2 fruit fly cellular contexts compared by ENCODE assay signal in genomic region chr3R:31220456-31221336, dm6.
TF ChIP-seq lines count a peak whose summit lies in the region.

Gene CG12054, plus strand, starts transcription at chr3R:31220702.

TF ChIP-seq in whole organism, embryonic, 481 proteins besides CTCF, POLR2A, EP300 and RAD21 (continued from another document and continues in another):
- no peak for TF ChIP-seq prd (optimal IDR thresholded peaks at IDR 0.05; lab: Kevin White, UChicago)
- TF ChIP-seq prd (GFP tag; IDR thresholded peaks at IDR 0.05; lab: Robert Waterston, UW): no peak
- no peak for TF ChIP-seq eve (GFP tag; optimal IDR thresholded peaks at IDR 0.05; lab: Kevin White, UChicago)
- peak; percentile 70 for TF ChIP-seq Sry-δ (GFP tag; optimal IDR thresholded peaks at IDR 0.05; lab: Kevin White, UChicago)
- no peak for TF ChIP-seq dmrt99B (tag; optimal IDR thresholded peaks at IDR 0.05; lab: Kevin White, UChicago)
- no peak for TF ChIP-seq CG1647 (GFP tag; optimal IDR thresholded peaks at IDR 0.05; lab: Kevin White, UChicago)
- TF ChIP-seq CG14710 (tag; optimal IDR thresholded peaks at IDR 0.05; lab: Kevin White, UChicago): no peak
- no peak for TF ChIP-seq CG31441 (GFP tag; IDR thresholded peaks at IDR 0.05; lab: Robert Waterston, UW)
- TF ChIP-seq CG15514 (GFP tag; optimal IDR thresholded peaks at IDR 0.05; lab: Kevin White, UChicago): peak; percentile 59
- TF ChIP-seq CG13296 (GFP tag; optimal IDR thresholded peaks at IDR 0.05; lab: Kevin White, UChicago): no peak
- peak; percentile 85 for TF ChIP-seq bigmax (GFP tag; optimal IDR thresholded peaks at IDR 0.05; lab: Kevin White, UChicago)
- no peak for TF ChIP-seq CHES-1-like (GFP tag; optimal IDR thresholded peaks at IDR 0.05; lab: Kevin White, UChicago)
- no peak for TF ChIP-seq CG9817 (tag; optimal IDR thresholded peaks at IDR 0.05; lab: Kevin White, UChicago)
- peak; percentile 90 for TF ChIP-seq CG9437 (GFP tag; optimal IDR thresholded peaks at IDR 0.05; lab: Kevin White, UChicago)
- no peak for TF ChIP-seq chif (GFP tag; optimal IDR thresholded peaks at IDR 0.05; lab: Kevin White, UChicago)
- no peak for TF ChIP-seq CG10274 (GFP tag; optimal IDR thresholded peaks at IDR 0.05; lab: Kevin White, UChicago)
- TF ChIP-seq Sox102F (GFP tag; optimal IDR thresholded peaks at IDR 0.05; lab: Kevin White, UChicago): no peak
- TF ChIP-seq CG18476 (GFP tag; optimal IDR thresholded peaks at IDR 0.05; lab: Kevin White, UChicago): no peak
- no peak for TF ChIP-seq ind (GFP tag; optimal IDR thresholded peaks at IDR 0.05; lab: Kevin White, UChicago)
- no peak for TF ChIP-seq ase (GFP tag; IDR thresholded peaks at IDR 0.05; lab: Robert Waterston, UW)
- TF ChIP-seq lilli (GFP tag; optimal IDR thresholded peaks at IDR 0.05; lab: Kevin White, UChicago): peak; percentile 9
- TF ChIP-seq Awh (GFP tag; IDR thresholded peaks at IDR 0.05; lab: Robert Waterston, UW): no peak
- TF ChIP-seq CG8765 (GFP tag; IDR thresholded peaks at IDR 0.05; lab: Robert Waterston, UW): no peak
- no peak for TF ChIP-seq Blimp-1 (GFP tag; optimal IDR thresholded peaks at IDR 0.05; lab: Kevin White, UChicago)
- TF ChIP-seq gfzf (GFP tag; optimal IDR thresholded peaks at IDR 0.05; lab: Kevin White, UChicago): peak; percentile 91
- no peak for TF ChIP-seq nau (GFP tag; optimal IDR thresholded peaks at IDR 0.05; lab: Kevin White, UChicago)
- no peak for TF ChIP-seq CG6254 (GFP tag; optimal IDR thresholded peaks at IDR 0.05; lab: Kevin White, UChicago)
- TF ChIP-seq CG3163 (GFP tag; optimal IDR thresholded peaks at IDR 0.05; lab: Kevin White, UChicago): no peak
- no peak for TF ChIP-seq bowl (GFP tag; IDR thresholded peaks at IDR 0.05; lab: Robert Waterston, UW)
- TF ChIP-seq CG17359 (tag; optimal IDR thresholded peaks at IDR 0.05; lab: Kevin White, UChicago): no peak
- no peak for TF ChIP-seq fru (optimal IDR thresholded peaks at IDR 0.05; lab: Kevin White, UChicago)
- no peak for TF ChIP-seq sna (GFP tag; IDR thresholded peaks at IDR 0.05; lab: Robert Waterston, UW; ENCODE audit: partially characterized antibody)
- TF ChIP-seq insv (GFP tag; optimal IDR thresholded peaks at IDR 0.05; lab: Kevin White, UChicago): no peak
- no peak for TF ChIP-seq CG8290 (GFP tag; optimal IDR thresholded peaks at IDR 0.05; lab: Kevin White, UChicago)
- TF ChIP-seq CG8290 (tag; optimal IDR thresholded peaks at IDR 0.05; lab: Kevin White, UChicago): peak; percentile 5 to 59
- TF ChIP-seq pb (GFP tag; optimal IDR thresholded peaks at IDR 0.05; lab: Kevin White, UChicago): no peak
- TF ChIP-seq CG13894 (tag; optimal IDR thresholded peaks at IDR 0.05; lab: Kevin White, UChicago): peak; percentile 7
- TF ChIP-seq da (GFP tag; optimal IDR thresholded peaks at IDR 0.05; lab: Kevin White, UChicago): no peak
- peak; percentile 26 for TF ChIP-seq CG33213 (GFP tag; optimal IDR thresholded peaks at IDR 0.05; lab: Kevin White, UChicago)
- TF ChIP-seq CG14965 (GFP tag; optimal IDR thresholded peaks at IDR 0.05; lab: Kevin White, UChicago; ENCODE audit: borderline replicate concordance): no peak
- TF ChIP-seq Stat92E (GFP tag; optimal IDR thresholded peaks at IDR 0.05; lab: Kevin White, UChicago): no peak
- no peak for TF ChIP-seq CG7987 (GFP tag; optimal IDR thresholded peaks at IDR 0.05; lab: Kevin White, UChicago)
- TF ChIP-seq phol (tag; optimal IDR thresholded peaks at IDR 0.05; lab: Kevin White, UChicago): peak; percentile 2
- TF ChIP-seq Bdp1 (GFP tag; optimal IDR thresholded peaks at IDR 0.05; lab: Kevin White, UChicago): no peak
- no peak for TF ChIP-seq Eip74EF (GFP tag; optimal IDR thresholded peaks at IDR 0.05; lab: Kevin White, UChicago)
- peak; percentile 50 for TF ChIP-seq BEAF-32 (GFP tag; optimal IDR thresholded peaks at IDR 0.05; lab: Kevin White, UChicago)
- no peak for TF ChIP-seq sisA (GFP tag; IDR thresholded peaks at IDR 0.05; lab: Robert Waterston, UW)
- peak; percentile 3 for TF ChIP-seq Myb (GFP tag; optimal IDR thresholded peaks at IDR 0.05; lab: Kevin White, UChicago)
- no peak for TF ChIP-seq CG7556 (GFP tag; optimal IDR thresholded peaks at IDR 0.05; lab: Kevin White, UChicago)
- no peak for TF ChIP-seq CG4820 (GFP tag; optimal IDR thresholded peaks at IDR 0.05; lab: Kevin White, UChicago)
- TF ChIP-seq Hr3 (GFP tag; optimal IDR thresholded peaks at IDR 0.05; lab: Kevin White, UChicago): no peak
- TF ChIP-seq aop (GFP tag; IDR thresholded peaks at IDR 0.05; lab: Robert Waterston, UW): no peak
- TF ChIP-seq CG12769 (tag; optimal IDR thresholded peaks at IDR 0.05; lab: Kevin White, UChicago): peak; percentile 9
- peak in 1 of 2 experiments; percentile 22 for TF ChIP-seq Hr51 (GFP tag; optimal IDR thresholded peaks at IDR 0.05; lab: Kevin White, UChicago)
- TF ChIP-seq CG1602 (GFP tag; optimal IDR thresholded peaks at IDR 0.05; lab: Kevin White, UChicago): no peak
- no peak for TF ChIP-seq Poxn (GFP tag; IDR thresholded peaks at IDR 0.05; lab: Robert Waterston, UW)
- no peak for TF ChIP-seq slbo (GFP tag; IDR thresholded peaks at IDR 0.05; lab: Robert Waterston, UW)
- TF ChIP-seq Pdp1 (GFP tag; optimal IDR thresholded peaks at IDR 0.05; lab: Kevin White, UChicago): peak in 1 of 2 experiments; percentile 100
- TF ChIP-seq tio (GFP tag; optimal IDR thresholded peaks at IDR 0.05; lab: Kevin White, UChicago): no peak
- no peak for TF ChIP-seq CG34422 (GFP tag; IDR thresholded peaks at IDR 0.05; lab: Robert Waterston, UW)
- TF ChIP-seq CG31224 (GFP tag; IDR thresholded peaks at IDR 0.05; lab: Robert Waterston, UW): no peak
- no peak for TF ChIP-seq dm (GFP tag; optimal IDR thresholded peaks at IDR 0.05; lab: Kevin White, UChicago)
- TF ChIP-seq disco-r (GFP tag; optimal IDR thresholded peaks at IDR 0.05; lab: Kevin White, UChicago): no peak
- peak; percentile 34 for TF ChIP-seq zen (tag; optimal IDR thresholded peaks at IDR 0.05; lab: Kevin White, UChicago)
- no peak for TF ChIP-seq rib (GFP tag; IDR thresholded peaks at IDR 0.05; lab: Robert Waterston, UW)
- TF ChIP-seq CG17361 (GFP tag; IDR thresholded peaks at IDR 0.05; lab: Robert Waterston, UW): no peak
- peak; percentile 42 for TF ChIP-seq CrebB (tag; optimal IDR thresholded peaks at IDR 0.05; lab: Kevin White, UChicago)
- no peak for TF ChIP-seq CG6654 (GFP tag; optimal IDR thresholded peaks at IDR 0.05; lab: Kevin White, UChicago)
- TF ChIP-seq sim (GFP tag; IDR thresholded peaks at IDR 0.05; lab: Robert Waterston, UW): no peak
- TF ChIP-seq CG11696 (GFP tag; IDR thresholded peaks at IDR 0.05; lab: Robert Waterston, UW): no peak

TF ChIP-seq in whole organism, prepupa, 60 proteins besides CTCF, POLR2A, EP300 and RAD21 (continued from another document):
- TF ChIP-seq ss (GFP tag; optimal IDR thresholded peaks at IDR 0.05; lab: Kevin White, UChicago) (no peak), CG15336 (GFP tag; IDR thresholded peaks at IDR 0.05; lab: Robert Waterston, UW) (no peak), CG6792 (GFP tag; optimal IDR thresholded peaks at IDR 0.05; lab: Kevin White, UChicago) (no peak), acj6 (GFP tag; optimal IDR thresholded peaks at IDR 0.05; lab: Kevin White, UChicago) (no peak), CG16779 (tag; optimal IDR thresholded peaks at IDR 0.05; lab: Kevin White, UChicago) (no peak), Eip78C (GFP tag; lab: Kevin White, UChicago) (peak; percentile 76), Ets21C (GFP tag; optimal IDR thresholded peaks at IDR 0.05; lab: Kevin White, UChicago) (no peak), CG10669 (GFP tag; optimal IDR thresholded peaks at IDR 0.05; lab: Kevin White, UChicago) (no peak), CG7368 (GFP tag; optimal IDR thresholded peaks at IDR 0.05; lab: Kevin White, UChicago) (no peak), CG6854 (GFP tag; optimal IDR thresholded peaks at IDR 0.05; lab: Kevin White, UChicago) (no peak), vri (GFP tag; optimal IDR thresholded peaks at IDR 0.05; lab: Kevin White, UChicago) (peak; percentile 100), Hr4 (GFP tag; optimal IDR thresholded peaks at IDR 0.05; lab: Kevin White, UChicago) (no peak)
